Fruit fly (Drosophila melanogaster) whole organism, embryonic: ENCODE measurements around the gene Rbbp5.

ENCODE experiments used
- Abd-B ChIP-seq: fragments of 200-800 bp; sonication (Bioruptor generic); optimal IDR thresholded peaks from 2 replicates; lab custom pipeline; 2018; ENCODE audit warnings: missing biosample characterization, mild to moderate bottlenecking, missing genetic modification characterization, moderate library complexity
- Antp ChIP-seq: fragments of 200-800 bp; sonication (Bioruptor generic); optimal IDR thresholded peaks from 3 replicates; lab custom pipeline; 2016; ENCODE audit warnings: missing biosample characterization, missing genetic modification characterization
- Atf3 ChIP-seq: fragments of 200-800 bp; sonication (Bioruptor generic); optimal IDR thresholded peaks from 3 replicates; lab custom pipeline; 2016; ENCODE audit warnings: missing biosample characterization, missing genetic modification characterization
- B-H1 ChIP-seq: fragments of 200-800 bp; sonication (Bioruptor generic); IDR thresholded peaks from 3 replicates; pipeline ENCODE4 v1.3.6; 2022; ENCODE audit warnings: missing biosample characterization, missing genetic modification characterization
- CG15073 ChIP-seq: fragments of 200-800 bp; sonication (Bioruptor generic); optimal IDR thresholded peaks from 2 replicates; lab custom pipeline; 2016; ENCODE audit warnings: missing biosample characterization, missing genetic modification characterization
- CG1529 ChIP-seq: fragments of 200-800 bp; sonication (Bioruptor generic); optimal IDR thresholded peaks from 3 replicates; lab custom pipeline; 2018; ENCODE audit warnings: missing biosample characterization, missing genetic modification characterization
- CG17361 ChIP-seq: fragments of 200-800 bp; sonication (Bioruptor generic); IDR thresholded peaks from 3 replicates; pipeline ENCODE4 v1.3.6; 2022; ENCODE audit warnings: missing biosample characterization, missing genetic modification characterization
- CG1792 ChIP-seq: fragments of 200-800 bp; sonication (Bioruptor generic); optimal IDR thresholded peaks from 2 replicates; lab custom pipeline; 2016; ENCODE audit warnings: missing biosample characterization, missing genetic modification characterization
- CG34224 ChIP-seq: fragments of 200-800 bp; sonication (Bioruptor generic); IDR thresholded peaks from 3 replicates; pipeline ENCODE4 v1.3.6; 2022; ENCODE audit warnings: missing biosample characterization, missing genetic modification characterization; ENCODE audit not compliant: partially characterized antibody
- CG8359 ChIP-seq: fragments of 200-800 bp; sonication (Bioruptor generic); optimal IDR thresholded peaks from 2 replicates; lab custom pipeline; 2017; ENCODE audit warnings: missing biosample characterization, mild to moderate bottlenecking, missing genetic modification characterization, borderline replicate concordance
- CG8388 ChIP-seq: fragments of 200-800 bp; sonication (Bioruptor generic); optimal IDR thresholded peaks from 2 replicates; lab custom pipeline; 2019; ENCODE audit warnings: missing biosample characterization, mild to moderate bottlenecking, missing genetic modification characterization, moderate library complexity
- CG8478 ChIP-seq: fragments of >200 bp; optimal IDR thresholded peaks from 2 replicates; lab custom pipeline; 2018
- CG8765 ChIP-seq: fragments of 200-800 bp; sonication (Bioruptor generic); IDR thresholded peaks from 2 replicates; pipeline ENCODE4 v1.3.6; 2022; ENCODE audit warnings: missing biosample characterization, missing genetic modification characterization
- Gug ChIP-seq: fragments of 200-800 bp; sonication (Bioruptor generic); IDR thresholded peaks from 4 replicates; pipeline ENCODE4 v1.3.6; 2022; ENCODE audit warnings: missing biosample characterization, missing genetic modification characterization
- HLHmδ ChIP-seq: fragments of 200-800 bp; sonication (Bioruptor generic); optimal IDR thresholded peaks from 2 replicates; lab custom pipeline; 2018; ENCODE audit warnings: missing biosample characterization, mild to moderate bottlenecking, missing genetic modification characterization, moderate library complexity
- HmgZ ChIP-seq: fragments of 200-800 bp; sonication (Bioruptor generic); optimal IDR thresholded peaks from 2 replicates; lab custom pipeline; 2018; ENCODE audit warnings: missing biosample characterization, mild to moderate bottlenecking, missing genetic modification characterization
- Hr51 ChIP-seq, 2 experiments: fragments of 200-800 bp; sonication (Bioruptor generic); optimal IDR thresholded peaks; 2 replicates in 1 of 2; 3 replicates in 1 of 2; lab custom pipeline; 2016 to 2018; ENCODE audit warnings: missing biosample characterization in 2 of 2, missing genetic modification characterization in 2 of 2, mild to moderate bottlenecking in 1 of 2, moderate library complexity in 1 of 2
- Hr78 ChIP-seq, 2 experiments: fragments of 200-800 bp in 1 of 2; fragments of >200 bp in 1 of 2; sonication (Bioruptor generic) in 1 of 2; optimal IDR thresholded peaks; 2 replicates each; lab custom pipeline; 2017 to 2019; ENCODE audit warnings: missing biosample characterization in 2 of 2, missing genetic modification characterization in 2 of 2, mild to moderate bottlenecking in 1 of 2, moderate library complexity in 1 of 2
- Kr ChIP-seq: fragments of 200-800 bp; sonication (Bioruptor generic); optimal IDR thresholded peaks from 2 replicates; lab custom pipeline; 2017; ENCODE audit warnings: missing biosample characterization, mild to moderate bottlenecking, missing genetic modification characterization
- Nf-YB ChIP-seq: fragments of 200-800 bp; sonication (Bioruptor generic); optimal IDR thresholded peaks from 3 replicates; lab custom pipeline; 2019; ENCODE audit warnings: missing biosample characterization, mild to moderate bottlenecking, missing genetic modification characterization, moderate library complexity
- Oli ChIP-seq: fragments of 200-800 bp; sonication (Bioruptor generic); optimal IDR thresholded peaks from 2 replicates; lab custom pipeline; 2018; ENCODE audit warnings: missing biosample characterization, mild to moderate bottlenecking, missing genetic modification characterization, moderate library complexity
- Pdp1 ChIP-seq, 2 experiments: fragments of 200-800 bp; sonication (Bioruptor generic); optimal IDR thresholded peaks; 3 replicates each; lab custom pipeline; 2016; ENCODE audit warnings: missing biosample characterization in 2 of 2, missing genetic modification characterization in 2 of 2, mild to moderate bottlenecking in 1 of 2, moderate library complexity in 1 of 2
- Poxn ChIP-seq: fragments of 200-800 bp; sonication (Bioruptor generic); IDR thresholded peaks from 2 replicates; pipeline ENCODE4 v1.3.6; 2022; ENCODE audit warnings: missing biosample characterization, missing genetic modification characterization
- Ravus ChIP-seq: fragments of 200-800 bp; sonication (Bioruptor generic); IDR thresholded peaks from 2 replicates; pipeline ENCODE4 v1.3.6; 2022; ENCODE audit warnings: missing biosample characterization, missing genetic modification characterization
- Side ChIP-seq: fragments of 200-800 bp; sonication (Bioruptor generic); optimal IDR thresholded peaks from 2 replicates; lab custom pipeline; 2016; ENCODE audit warnings: missing biosample characterization, missing genetic modification characterization
- Sry-β ChIP-seq: fragments of 200-800 bp; sonication (Bioruptor generic); optimal IDR thresholded peaks from 2 replicates; lab custom pipeline; 2018; ENCODE audit warnings: missing biosample characterization, mild to moderate bottlenecking, missing genetic modification characterization, moderate library complexity
- ara ChIP-seq: fragments of 200-800 bp; sonication (Bioruptor generic); IDR thresholded peaks from 2 replicates; pipeline ENCODE4 v1.3.6; 2022; ENCODE audit warnings: missing biosample characterization, missing genetic modification characterization
- bab2 ChIP-seq: fragments of 200-800 bp; sonication (Bioruptor generic); optimal IDR thresholded peaks from 2 replicates; lab custom pipeline; 2016; ENCODE audit warnings: missing biosample characterization, missing genetic modification characterization
- bsh ChIP-seq, 2 experiments: fragments of 200-800 bp; sonication (Bioruptor generic); optimal IDR thresholded peaks; 2 replicates each; lab custom pipeline; 2017 to 2018; ENCODE audit warnings: mild to moderate bottlenecking in 2 of 2, missing biosample characterization in 2 of 2, missing genetic modification characterization in 2 of 2, moderate library complexity in 1 of 2
- chif ChIP-seq, 2 experiments: fragments of 200-800 bp; sonication (Bioruptor generic); optimal IDR thresholded peaks; 3 replicates each; lab custom pipeline; 2016; ENCODE audit warnings: missing biosample characterization in 2 of 2, missing genetic modification characterization in 2 of 2
- crol ChIP-seq: fragments of 200-800 bp; sonication (Bioruptor generic); IDR thresholded peaks from 2 replicates; pipeline ENCODE4 v1.3.6; 2022; ENCODE audit warnings: missing biosample characterization, missing genetic modification characterization
- disco-r ChIP-seq: fragments of 200-800 bp; sonication (Bioruptor generic); optimal IDR thresholded peaks from 2 replicates; lab custom pipeline; 2016; ENCODE audit warnings: missing biosample characterization, missing genetic modification characterization
- dpn ChIP-seq, 2 experiments: fragments of 200-800 bp; sonication (Bioruptor generic); optimal IDR thresholded peaks; 3 replicates each; lab custom pipeline; 2016; ENCODE audit warnings: missing biosample characterization in 2 of 2, missing genetic modification characterization in 2 of 2
- ems ChIP-seq: fragments of 200-800 bp; sonication (Bioruptor generic); optimal IDR thresholded peaks from 3 replicates; lab custom pipeline; 2016; ENCODE audit warnings: missing biosample characterization, missing genetic modification characterization
- gfzf ChIP-seq: fragments of 200-800 bp; sonication (Bioruptor generic); optimal IDR thresholded peaks from 2 replicates; lab custom pipeline; 2016; ENCODE audit warnings: missing biosample characterization, mild to moderate bottlenecking, missing genetic modification characterization, moderate library complexity
- gsb-n ChIP-seq: fragments of 200-800 bp; sonication (Bioruptor generic); optimal IDR thresholded peaks from 3 replicates; lab custom pipeline; 2018; ENCODE audit warnings: missing biosample characterization, mild to moderate bottlenecking, missing genetic modification characterization
- kni ChIP-seq: fragments of 200-800 bp; sonication (Bioruptor generic); optimal IDR thresholded peaks from 3 replicates; lab custom pipeline; 2017; ENCODE audit warnings: mild to moderate bottlenecking, missing biosample characterization, missing genetic modification reagents, missing genetic modification characterization
- lov ChIP-seq, 2 experiments: fragments of 200-800 bp in 1 of 2; fragments of >200 bp in 1 of 2; sonication (Bioruptor generic) in 1 of 2; IDR thresholded peaks in 1 of 2; optimal IDR thresholded peaks in 1 of 2; 2 replicates in 1 of 2; 3 replicates in 1 of 2; pipeline versions ENCODE4 v1.3.6 to Lab custom; 2017 to 2022; ENCODE audit warnings: missing biosample characterization in 1 of 2, missing genetic modification characterization in 1 of 2
- mam ChIP-seq: fragments of 200-800 bp; sonication (Bioruptor generic); optimal IDR thresholded peaks from 3 replicates; lab custom pipeline; 2016; ENCODE audit warnings: missing biosample characterization, missing genetic modification characterization
- pita ChIP-seq: fragments of 200-800 bp; sonication (Bioruptor generic); optimal IDR thresholded peaks from 2 replicates; lab custom pipeline; 2017; ENCODE audit warnings: missing biosample characterization, mild to moderate bottlenecking, missing genetic modification characterization
- rib ChIP-seq: fragments of 200-800 bp; sonication (Bioruptor generic); IDR thresholded peaks from 2 replicates; pipeline ENCODE4 v1.3.6; 2022; ENCODE audit warnings: missing biosample characterization, missing genetic modification characterization
- ro ChIP-seq: fragments of 200-800 bp; sonication (Bioruptor generic); IDR thresholded peaks from 2 replicates; pipeline ENCODE4 v1.3.6; 2022; ENCODE audit warnings: missing biosample characterization, missing genetic modification characterization
- sens ChIP-seq: fragments of 200-800 bp; sonication (Bioruptor generic); peaks from one replicate; lab custom pipeline; 2016; ENCODE audit warnings: missing biosample characterization, missing genetic modification characterization
- so ChIP-seq: fragments of 200-800 bp; sonication (Bioruptor generic); IDR thresholded peaks from 3 replicates; pipeline ENCODE4 v1.3.6; 2022; ENCODE audit warnings: missing biosample characterization, missing genetic modification characterization
- sr ChIP-seq: fragments of 200-800 bp; sonication (Bioruptor generic); IDR thresholded peaks from 3 replicates; pipeline ENCODE4 v1.3.6; 2022; ENCODE audit warnings: missing biosample characterization, missing genetic modification characterization
- stwl ChIP-seq: fragments of 200-800 bp; sonication (Bioruptor generic); optimal IDR thresholded peaks from 3 replicates; lab custom pipeline; 2018; ENCODE audit warnings: missing biosample characterization, mild to moderate bottlenecking, missing genetic modification characterization, moderate library complexity
- toy ChIP-seq: fragments of 200-800 bp; sonication (Bioruptor generic); IDR thresholded peaks from 2 replicates; pipeline ENCODE4 v1.3.6; 2022; ENCODE audit warnings: missing biosample characterization, missing genetic modification characterization
- ttk ChIP-seq: fragments of 200-800 bp; sonication (Bioruptor generic); IDR thresholded peaks from 2 replicates; pipeline ENCODE4 v2.1.2; 2022; ENCODE audit warnings: missing biosample characterization, missing genetic modification characterization
- tx ChIP-seq: fragments of 200-800 bp; sonication (Bioruptor generic); optimal IDR thresholded peaks from 2 replicates; lab custom pipeline; 2016; ENCODE audit warnings: missing biosample characterization, missing genetic modification characterization
- vfl ChIP-seq: fragments of 200-800 bp; sonication (Bioruptor generic); optimal IDR thresholded peaks from 2 replicates; lab custom pipeline; 2016; ENCODE audit warnings: missing biosample characterization, missing genetic modification characterization
- zen ChIP-seq: fragments of 200-800 bp; sonication (Bioruptor generic); optimal IDR thresholded peaks from 3 replicates; lab custom pipeline; 2018; ENCODE audit warnings: missing biosample characterization, mild to moderate bottlenecking, missing genetic modification characterization, moderate library complexity

Rbbp5 gene

dm6 chr3L:20313469-20313868 lies 34.3 kb downstream of the Rbbp5 start, which contains the start of gene alphaSnap (continued):
- TF ChIP-seq vfl (no peak), toy (no peak), Side (GFP tag; lab: Kevin White, UChicago) (no peak), mam (peak; percentile 31), CG34224 (GFP tag; lab: Robert Waterston, UW) (peak; percentile 36; the same call in 1 of the 3 replicates), Nf-YB (GFP tag; lab: Kevin White, UChicago) (no peak), lov (optimal IDR thresholded peaks at IDR 0.05; lab: Kevin White, UChicago) (no peak), lov (GFP tag; IDR thresholded peaks at IDR 0.05; lab: Robert Waterston, UW) (no peak), CG8359 (GFP tag; lab: Kevin White, UChicago) (no peak), pita (GFP tag; lab: Kevin White, UChicago) (no peak), ro (GFP tag; lab: Robert Waterston, UW) (no peak), sens (no peak), sr (GFP tag; lab: Robert Waterston, UW) (no peak), crol (GFP tag; lab: Robert Waterston, UW) (no peak), disco-r (GFP tag; lab: Kevin White, UChicago) (no peak), HmgZ (tag; lab: Kevin White, UChicago) (peak; percentile 80), CG1792 (GFP tag; lab: Kevin White, UChicago) (no peak), CG1529 (GFP tag; lab: Kevin White, UChicago) (no peak), CG17361 (GFP tag; lab: Robert Waterston, UW) (no peak), Pdp1 (GFP tag; optimal IDR thresholded peaks at IDR 0.05; lab: Kevin White, UChicago) (peak in 1 of 2 experiments; percentile 55), Ravus (no peak), CG8478 (lab: Kevin White, UChicago) (no peak), gsb-n (tag; lab: Kevin White, UChicago) (peak; percentile 73), dpn (GFP tag; optimal IDR thresholded peaks at IDR 0.05; lab: Kevin White, UChicago) (peak; percentile 39 to 49), ems (GFP tag; lab: Kevin White, UChicago) (peak; percentile 26), HLHmδ (GFP tag; lab: Kevin White, UChicago) (no peak), bab2 (no peak), chif (GFP tag; optimal IDR thresholded peaks at IDR 0.05; lab: Kevin White, UChicago) (peak in 1 of 2 experiments; percentile 20), so (GFP tag; lab: Robert Waterston, UW) (no peak), rib (GFP tag; lab: Robert Waterston, UW) (no peak; the same call in 1 of the 2 replicates), Sry-β (GFP tag; lab: Kevin White, UChicago) (no peak), bsh (GFP tag; optimal IDR thresholded peaks at IDR 0.05; lab: Kevin White, UChicago) (no peak), stwl (tag; lab: Kevin White, UChicago) (peak; percentile 94), tx (GFP tag; lab: Kevin White, UChicago) (peak; percentile 13), Poxn (GFP tag; lab: Robert Waterston, UW) (no peak), B-H1 (GFP tag; lab: Robert Waterston, UW) (no peak), Antp (peak; percentile 41), CG8765 (GFP tag; lab: Robert Waterston, UW) (no peak), Atf3 (GFP tag; lab: Kevin White, UChicago) (no peak), Oli (no peak), ara (GFP tag; lab: Robert Waterston, UW) (0 out of 2 replicates have a peak, but pooled peaks have one; percentile 10), kni (GFP tag; lab: Kevin White, UChicago) (no peak), CG8388 (GFP tag; lab: Kevin White, UChicago) (no peak), zen (tag; lab: Kevin White, UChicago) (no peak), CG15073 (GFP tag; lab: Kevin White, UChicago) (no peak), Hr78 (GFP tag; optimal IDR thresholded peaks at IDR 0.05; lab: Kevin White, UChicago) (no peak), Gug (GFP tag; lab: Robert Waterston, UW) (no peak), Hr51 (GFP tag; optimal IDR thresholded peaks at IDR 0.05; lab: Kevin White, UChicago) (peak in 1 of 2 experiments; percentile 9), ttk (GFP tag; lab: Robert Waterston, UW) (no peak), Abd-B (GFP tag; lab: Kevin White, UChicago) (no peak), Kr (no peak), gfzf (GFP tag; lab: Kevin White, UChicago) (peak; percentile 85)
